Worm (Caenorhabditis elegans) whole organism, L3 larva: ENCODE data around the gene irld-26.

ENCODE experiments used
- ZK546.5 ChIP-seq: sonication (generic microtip); optimal IDR thresholded peaks from 2 replicates; lab custom pipeline; 2017; ENCODE audit warnings: missing biosample characterization, missing genetic modification characterization
- ama-1 ChIP-seq: fragments of 150-350 bp; optimal IDR thresholded peaks from 2 replicates; lab custom pipeline; 2018
- ceh-16 ChIP-seq: sonication (generic microtip); optimal IDR thresholded peaks from 2 replicates; lab custom pipeline; 2017; ENCODE audit warnings: missing biosample characterization, missing genetic modification characterization
- ceh-28 ChIP-seq: fragments of 150-350 bp; optimal IDR thresholded peaks from 2 replicates; lab custom pipeline; 2014; ENCODE audit warnings: missing biosample characterization, missing genetic modification reagents, missing genetic modification characterization
- ceh-82 ChIP-seq: fragments of 150-350 bp; optimal IDR thresholded peaks from 2 replicates; lab custom pipeline; 2014; ENCODE audit warnings: missing biosample characterization, missing genetic modification characterization
- ceh-9 ChIP-seq: sonication (generic microtip); optimal IDR thresholded peaks from 2 replicates; lab custom pipeline; 2018; ENCODE audit warnings: missing biosample characterization, missing genetic modification characterization
- daf-12 ChIP-seq: fragments of 150-350 bp; optimal IDR thresholded peaks from 2 replicates; lab custom pipeline; 2014; ENCODE audit warnings: missing biosample characterization, missing genetic modification reagents, missing genetic modification characterization
- egl-27 ChIP-seq: sonication (generic microtip); optimal IDR thresholded peaks from 4 replicates; lab custom pipeline; 2017; ENCODE audit warnings: missing biosample characterization, missing genetic modification reagents, missing genetic modification characterization
- egl-5 ChIP-seq: fragments of 150-350 bp; optimal IDR thresholded peaks from 2 replicates; lab custom pipeline; 2017; ENCODE audit warnings: missing biosample characterization, missing genetic modification reagents, missing genetic modification characterization, inconsistent platforms
- elt-2 ChIP-seq: sonication (generic microtip); optimal IDR thresholded peaks from 2 replicates; lab custom pipeline; 2016; ENCODE audit warnings: missing genetic modification reagents, mild to moderate bottlenecking, missing genetic modification characterization, missing compliant biosample characterization
- elt-3 ChIP-seq, 3 experiments: fragments of 150-350 bp in 1 of 3; sonication (generic microtip) in 2 of 3; optimal IDR thresholded peaks; 2 replicates in 2 of 3; 4 replicates in 1 of 3; lab custom pipeline; 2014 to 2017; ENCODE audit warnings: missing biosample characterization in 3 of 3, missing genetic modification characterization in 3 of 3
- fkh-10 ChIP-seq: sonication (generic microtip); optimal IDR thresholded peaks from 2 replicates; lab custom pipeline; 2017; ENCODE audit warnings: missing biosample characterization, missing genetic modification reagents, missing genetic modification characterization
- fkh-2 ChIP-seq: fragments of 150-350 bp; optimal IDR thresholded peaks from 2 replicates; lab custom pipeline; 2014; ENCODE audit warnings: missing biosample characterization, missing genetic modification reagents, missing genetic modification characterization
- fos-1 ChIP-seq: fragments of 150-350 bp; optimal IDR thresholded peaks from 2 replicates; lab custom pipeline; 2014; ENCODE audit warnings: missing biosample characterization, missing genetic modification characterization
- jun-1 ChIP-seq: fragments of 150-350 bp; optimal IDR thresholded peaks from 2 replicates; lab custom pipeline; 2014; ENCODE audit warnings: missing biosample characterization, missing genetic modification reagents, missing genetic modification characterization
- lin-15B ChIP-seq: fragments of 150-350 bp; optimal IDR thresholded peaks from 2 replicates; lab custom pipeline; 2014; ENCODE audit warnings: missing biosample characterization, missing genetic modification characterization
- lin-39 ChIP-seq: fragments of 150-350 bp; optimal IDR thresholded peaks from 2 replicates; lab custom pipeline; 2018; ENCODE audit warnings: missing biosample characterization, missing genetic modification reagents, missing genetic modification characterization
- lsy-12 ChIP-seq: sonication (generic microtip); optimal IDR thresholded peaks from 2 replicates; lab custom pipeline; 2016; ENCODE audit warnings: mild to moderate bottlenecking, missing genetic modification characterization, missing compliant biosample characterization
- mdl-1 ChIP-seq: fragments of 150-350 bp; optimal IDR thresholded peaks from 2 replicates; lab custom pipeline; 2014; ENCODE audit warnings: missing biosample characterization, missing genetic modification characterization
- mml-1 ChIP-seq: fragments of 150-350 bp; sonication (generic microtip); optimal IDR thresholded peaks from 3 replicates; lab custom pipeline; 2014; ENCODE audit warnings: missing biosample characterization, missing genetic modification characterization
- nfya-1 ChIP-seq: sonication (generic microtip); optimal IDR thresholded peaks from 2 replicates; lab custom pipeline; 2017; ENCODE audit warnings: missing genetic modification characterization, mild to moderate bottlenecking, missing compliant biosample characterization, antibody characterized with exemption, moderate library complexity; ENCODE audit not compliant: insufficient read depth
- nhr-12 ChIP-seq: fragments of 150-350 bp; optimal IDR thresholded peaks from 2 replicates; lab custom pipeline; 2014; ENCODE audit warnings: missing biosample characterization, missing genetic modification characterization
- nhr-237 ChIP-seq: fragments of 150-350 bp; optimal IDR thresholded peaks from 2 replicates; lab custom pipeline; 2014; ENCODE audit warnings: missing biosample characterization, missing genetic modification characterization
- nhr-28 ChIP-seq: fragments of 150-350 bp; optimal IDR thresholded peaks from 2 replicates; lab custom pipeline; 2014; ENCODE audit warnings: missing biosample characterization, missing genetic modification characterization
- nhr-76 ChIP-seq: fragments of 150-350 bp; sonication (generic microtip); optimal IDR thresholded peaks from 5 replicates; lab custom pipeline; 2014; ENCODE audit warnings: missing biosample characterization, missing genetic modification characterization
- nhr-77 ChIP-seq: fragments of 150-350 bp; optimal IDR thresholded peaks from 2 replicates; lab custom pipeline; 2014; ENCODE audit warnings: missing biosample characterization, missing genetic modification characterization
- pha-4 ChIP-seq: fragments of 150-350 bp; optimal IDR thresholded peaks from 2 replicates; lab custom pipeline; 2014; ENCODE audit warnings: missing biosample characterization, missing genetic modification reagents, missing genetic modification characterization
- pqm-1 ChIP-seq: fragments of 150-350 bp; optimal IDR thresholded peaks from 2 replicates; lab custom pipeline; 2017; ENCODE audit warnings: missing biosample characterization, missing genetic modification characterization, inconsistent platforms
- sea-2 ChIP-seq: fragments of 150-350 bp; sonication (generic microtip); optimal IDR thresholded peaks from 4 replicates; lab custom pipeline; 2014; ENCODE audit warnings: missing biosample characterization, missing genetic modification reagents, missing genetic modification characterization
- skn-1 ChIP-seq: fragments of 150-350 bp; optimal IDR thresholded peaks from 2 replicates; lab custom pipeline; 2014; ENCODE audit warnings: missing biosample characterization, missing genetic modification characterization
- snpc-4 ChIP-seq: fragments of 150-350 bp; optimal IDR thresholded peaks from 2 replicates; lab custom pipeline; 2014; ENCODE audit warnings: missing biosample characterization, missing genetic modification characterization
- unc-39 ChIP-seq: sonication (generic microtip); optimal IDR thresholded peaks from 4 replicates; lab custom pipeline; 2017; ENCODE audit warnings: missing biosample characterization, missing genetic modification characterization
- unc-62 ChIP-seq: fragments of 150-350 bp; sonication (generic microtip); optimal IDR thresholded peaks from 4 replicates; lab custom pipeline; 2014; ENCODE audit warnings: missing biosample characterization, missing genetic modification reagents, missing genetic modification characterization
- zag-1 ChIP-seq: fragments of 150-350 bp; optimal IDR thresholded peaks from 2 replicates; lab custom pipeline; 2014; ENCODE audit warnings: missing biosample characterization, missing genetic modification characterization
- ztf-11 ChIP-seq: fragments of 150-350 bp; optimal IDR thresholded peaks from 2 replicates; lab custom pipeline; 2014; ENCODE audit warnings: missing biosample characterization, missing genetic modification characterization
- ztf-4 ChIP-seq: fragments of 150-350 bp; optimal IDR thresholded peaks from 2 replicates; lab custom pipeline; 2014; ENCODE audit warnings: missing biosample characterization, missing genetic modification characterization

Gene irld-26

ce11 chrV:16194639-16195038 is 10.3 kb upstream of the irld-26 start, which contains the start of gene rabr-4:
Gene rabr-4, plus strand, starts transcription at chrV:16194939.
- TF ChIP-seq elt-3 (tag; optimal IDR thresholded peaks at IDR 0.05; lab: Kevin White, UChicago) (no peak), snpc-4 (no peak), ztf-11 (no peak), mdl-1 (no peak), pqm-1 (no peak), jun-1 (no peak), lin-15B (tag; lab: Kevin White, UChicago) (no peak), nhr-12 (tag; lab: Kevin White, UChicago) (no peak), ZK546.5 (tag; lab: Kevin White, UChicago) (no peak), unc-39 (tag; lab: Kevin White, UChicago) (no peak), nfya-1 (tag; lab: Kevin White, UChicago) (no peak), ztf-4 (no peak), nhr-28 (tag; lab: Kevin White, UChicago) (no peak)
- TF ChIP-seq, all 47 proteins: peak for 0

ce11 chrV:16195379-16195778 is 9.6 kb upstream of the irld-26 start, which contains the start of gene rabr-3:
Gene rabr-3, plus strand, starts transcription at chrV:16195679.
- TF ChIP-seq zag-1: no peak
- no peak for TF ChIP-seq nhr-77 (tag; lab: Kevin White, UChicago)
- TF ChIP-seq nhr-28 (tag; lab: Kevin White, UChicago): no peak
- TF ChIP-seq mml-1 (tag; lab: Kevin White, UChicago): no peak
- TF ChIP-seq ama-1 (lab: Kevin White, UChicago): no peak
- no peak for TF ChIP-seq lin-39 (tag; lab: Kevin White, UChicago)
- TF ChIP-seq ceh-16 (tag; lab: Kevin White, UChicago): no peak
- TF ChIP-seq elt-2: no peak
- TF ChIP-seq egl-27 (tag; lab: Kevin White, UChicago): no peak
- TF ChIP-seq nfya-1 (tag; lab: Kevin White, UChicago): no peak
- TF ChIP-seq ceh-82: no peak
- no peak for TF ChIP-seq egl-5 (tag; lab: Kevin White, UChicago)
- TF ChIP-seq, all 47 proteins: peak for 0

DNA sequence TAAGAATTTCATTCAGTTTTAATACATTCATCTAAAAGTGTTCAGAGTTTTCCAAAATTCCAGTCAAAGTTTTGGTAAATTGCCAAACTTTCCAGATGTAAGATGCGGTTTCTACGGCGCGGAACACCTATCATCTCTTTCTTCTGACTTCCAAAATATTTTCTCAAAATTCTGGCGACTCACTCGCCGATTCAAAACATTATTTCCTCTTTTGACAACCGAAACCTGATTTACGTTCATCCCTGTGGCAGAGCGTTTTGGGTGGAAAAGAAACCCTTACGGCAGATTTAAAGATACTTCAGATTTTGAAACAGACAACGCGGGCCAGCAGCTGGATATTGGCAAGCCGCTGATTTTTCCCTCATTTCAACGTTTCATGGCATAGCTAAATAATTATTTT is 7.0 kb upstream of the irld-26 start, which contains the start of gene F11A5.5:
F11A5.5 (plus strand) TSS at position 301 of the 400 bp plus-strand sequence.
- TF ChIP-seq nhr-76 (tag; lab: Kevin White, UChicago) (no peak), nhr-12 (tag; lab: Kevin White, UChicago) (no peak), sea-2 (no peak), ceh-16 (tag; lab: Kevin White, UChicago) (no peak), daf-12 (tag; lab: Kevin White, UChicago) (no peak), elt-3 (tag; optimal IDR thresholded peaks at IDR 0.05; lab: Kevin White, UChicago) (no peak), jun-1 (no peak)
- TF ChIP-seq, all 47 proteins: peak for 0

- TF ChIP-seq unc-62 (GFP tag; lab: Kevin White, UChicago): no peak
- TF ChIP-seq ceh-9 (tag; lab: Kevin White, UChicago): no peak
- TF ChIP-seq sea-2: no peak
- no peak for TF ChIP-seq ama-1 (lab: Kevin White, UChicago)
- TF ChIP-seq nhr-76 (tag; lab: Kevin White, UChicago): no peak
- TF ChIP-seq pha-4 (tag; lab: Kevin White, UChicago): no peak
- TF ChIP-seq lin-39 (tag; lab: Kevin White, UChicago): no peak
- TF ChIP-seq ceh-28 (tag; lab: Kevin White, UChicago): no peak
- no peak for TF ChIP-seq skn-1 (tag; lab: Kevin White, UChicago)
- TF ChIP-seq fkh-2 (tag; lab: Kevin White, UChicago): no peak
- TF ChIP-seq nhr-77 (tag; lab: Kevin White, UChicago): no peak
- TF ChIP-seq nhr-237 (tag; lab: Kevin White, UChicago): no peak
- no peak for TF ChIP-seq snpc-4
- no peak for TF ChIP-seq egl-5 (tag; lab: Kevin White, UChicago)
- TF ChIP-seq fos-1 (tag; lab: Kevin White, UChicago): no peak
- TF ChIP-seq ceh-16 (tag; lab: Kevin White, UChicago): no peak
- TF ChIP-seq jun-1: no peak
- TF ChIP-seq nhr-28 (tag; lab: Kevin White, UChicago): no peak
- TF ChIP-seq lsy-12 (tag; lab: Kevin White, UChicago): no peak
- no peak for TF ChIP-seq fkh-10 (GFP tag; lab: Kevin White, UChicago)
These were observed 3.3 kb upstream of the irld-26 start, which contains the start of gene F11A5.17 for ce11 chrV:16201730-16202129. Gene F11A5.17, plus strand, starts transcription at chrV:16202030.
